Worm (Caenorhabditis elegans) whole organism, L4 larva: ENCODE results near the gene acl-6.
"Not testable (repeated sequence)": the region's sequence is repeated elsewhere in the genome, so short reads cannot be mapped to it uniquely, and the experiment has no call there.

ENCODE experiments used
- D1046.2 ChIP-seq: fragments of 200-800 bp; sonication (Bioruptor generic); IDR thresholded peaks from 2 replicates; pipeline ENCODE4 v1.3.6; 2022; ENCODE audit warnings: missing genetic modification characterization, missing compliant biosample characterization
- F37D6.2 ChIP-seq: sonication (generic microtip); optimal IDR thresholded peaks from 2 replicates; lab custom pipeline; 2016; ENCODE audit warnings: mild to moderate bottlenecking, missing genetic modification characterization, missing compliant biosample characterization
- T26A8.4 ChIP-seq: fragments of 200-800 bp; sonication (Bioruptor generic); IDR thresholded peaks from 2 replicates; pipeline ENCODE4 v1.3.6; 2022; ENCODE audit warnings: missing genetic modification characterization, missing compliant biosample characterization
- Y48G9A.11 ChIP-seq: fragments of 200-800 bp; sonication (Bioruptor generic); IDR thresholded peaks from 2 replicates; pipeline ENCODE4 v1.3.6; 2022; ENCODE audit warnings: missing genetic modification reagents, missing genetic modification characterization, missing compliant biosample characterization
- aha-1 ChIP-seq: fragments of 150-350 bp; peaks from one replicate; lab custom pipeline; 2014; ENCODE audit warnings: missing biosample characterization, missing genetic modification characterization
- aly-2 ChIP-seq: sonication (generic microtip); optimal IDR thresholded peaks from 2 replicates; lab custom pipeline; 2018; ENCODE audit warnings: missing biosample characterization, missing genetic modification characterization
- ama-1 ChIP-seq: fragments of 150-350 bp; optimal IDR thresholded peaks from 2 replicates; lab custom pipeline; 2014; ENCODE audit warnings: inconsistent platforms, mixed read lengths
- ceh-28 ChIP-seq: fragments of 150-350 bp; optimal IDR thresholded peaks from 2 replicates; lab custom pipeline; 2014; ENCODE audit warnings: missing biosample characterization, missing genetic modification reagents, missing genetic modification characterization
- ceh-44 ChIP-seq: fragments of 200-800 bp; sonication (Bioruptor generic); IDR thresholded peaks from 2 replicates; pipeline ENCODE4 v1.3.6; 2022; ENCODE audit warnings: missing genetic modification reagents, missing genetic modification characterization, missing compliant biosample characterization
- cey-2 ChIP-seq: sonication (generic microtip); optimal IDR thresholded peaks from 3 replicates; lab custom pipeline; 2017; ENCODE audit warnings: missing genetic modification characterization, mild to moderate bottlenecking, missing compliant biosample characterization, antibody characterized with exemption, borderline replicate concordance; ENCODE audit not compliant: insufficient read depth
- ctbp-1 ChIP-seq: fragments of 200-800 bp; sonication (Bioruptor generic); IDR thresholded peaks from 2 replicates; pipeline ENCODE4 v1.3.6; 2022; ENCODE audit warnings: missing genetic modification reagents, missing genetic modification characterization, missing compliant biosample characterization
- daf-16 ChIP-seq, 3 experiments: sonication (generic microtip); optimal IDR thresholded peaks; 2 replicates each; lab custom pipeline; 2016 to 2017; ENCODE audit warnings: missing genetic modification characterization in 3 of 3, missing genetic modification reagents in 3 of 3, mild to moderate bottlenecking in 2 of 3, missing compliant biosample characterization in 2 of 3, missing biosample characterization in 1 of 3, moderate library complexity in 1 of 3
- egl-27 ChIP-seq: sonication (generic microtip); optimal IDR thresholded peaks from 3 replicates; lab custom pipeline; 2017; ENCODE audit warnings: missing biosample characterization, missing genetic modification reagents, missing genetic modification characterization
- fkh-10 ChIP-seq: fragments of 150-350 bp; optimal IDR thresholded peaks from 2 replicates; lab custom pipeline; 2014; ENCODE audit warnings: missing biosample characterization, missing genetic modification reagents, missing genetic modification characterization
- jun-1 ChIP-seq: fragments of 150-350 bp; optimal IDR thresholded peaks from 2 replicates; lab custom pipeline; 2014; ENCODE audit warnings: missing biosample characterization, missing genetic modification reagents, missing genetic modification characterization
- lin-15B ChIP-seq: fragments of 150-350 bp; sonication (generic microtip); optimal IDR thresholded peaks from 3 replicates; lab custom pipeline; 2014; ENCODE audit warnings: missing biosample characterization, missing genetic modification characterization
- lin-29 ChIP-seq: fragments of 200-800 bp; sonication (Bioruptor generic); IDR thresholded peaks from 2 replicates; pipeline ENCODE4 v1.3.6; 2022; ENCODE audit warnings: missing genetic modification reagents, missing genetic modification characterization, missing compliant biosample characterization
- lsy-2 ChIP-seq, 2 experiments: fragments of 150-350 bp in 1 of 2; sonication (generic microtip) in 1 of 2; optimal IDR thresholded peaks; 2 replicates each; lab custom pipeline; 2014 to 2017; ENCODE audit warnings: missing biosample characterization in 2 of 2, missing genetic modification characterization in 2 of 2
- madf-5 ChIP-seq, 2 experiments: fragments of 200-800 bp; sonication (Bioruptor generic); IDR thresholded peaks; 2 replicates each; pipeline ENCODE4 v1.3.6; 2022; ENCODE audit warnings: missing compliant biosample characterization in 2 of 2, missing genetic modification characterization in 2 of 2
- mes-2 ChIP-seq: sonication (generic microtip); optimal IDR thresholded peaks from 2 replicates; lab custom pipeline; 2016; ENCODE audit warnings: missing genotype, mild to moderate bottlenecking, missing genetic modification characterization, missing compliant biosample characterization; ENCODE audit not compliant: poor library complexity, severe bottlenecking
- mxl-2 ChIP-seq: fragments of 200-800 bp; sonication (Bioruptor generic); conservative IDR thresholded peaks from 2 replicates; pipeline ENCODE4 v1.3.6; 2022; ENCODE audit warnings: missing genetic modification reagents, missing genetic modification characterization, missing compliant biosample characterization
- nhr-11 ChIP-seq: fragments of 150-350 bp; optimal IDR thresholded peaks from 2 replicates; lab custom pipeline; 2014; ENCODE audit warnings: missing biosample characterization, missing genetic modification characterization
- nhr-111 ChIP-seq: fragments of 200-800 bp; sonication (Bioruptor generic); optimal IDR thresholded peaks from 2 replicates; lab custom pipeline; 2018; ENCODE audit warnings: mild to moderate bottlenecking, missing genetic modification characterization, missing compliant biosample characterization
- nhr-42 ChIP-seq: fragments of 200-800 bp; sonication (Bioruptor generic); IDR thresholded peaks from 2 replicates; pipeline ENCODE4 v1.3.6; 2022; ENCODE audit warnings: missing genetic modification characterization, missing compliant biosample characterization
- rbr-2 ChIP-seq: sonication (generic microtip); optimal IDR thresholded peaks from 2 replicates; lab custom pipeline; 2016; ENCODE audit warnings: missing genotype, missing genetic modification characterization, missing compliant biosample characterization
- saeg-2 ChIP-seq: fragments of 200-800 bp; sonication (Bioruptor generic); IDR thresholded peaks from 2 replicates; pipeline ENCODE4 v1.3.6; 2022; ENCODE audit warnings: missing genetic modification reagents, missing genetic modification characterization, missing compliant biosample characterization
- skn-1 ChIP-seq: fragments of 150-350 bp; optimal IDR thresholded peaks from 2 replicates; lab custom pipeline; 2014; ENCODE audit warnings: missing biosample characterization, missing genetic modification characterization
- snpc-1.2 ChIP-seq: fragments of 200-800 bp; sonication (Bioruptor generic); IDR thresholded peaks from 2 replicates; pipeline ENCODE4 v1.3.6; 2022; ENCODE audit warnings: missing genetic modification reagents, missing genetic modification characterization, missing compliant biosample characterization
- snpc-4 ChIP-seq: fragments of 150-350 bp; optimal IDR thresholded peaks from 2 replicates; lab custom pipeline; 2014; ENCODE audit warnings: missing biosample characterization, missing genetic modification characterization
- spr-1 ChIP-seq: sonication (generic microtip); optimal IDR thresholded peaks from 2 replicates; lab custom pipeline; 2016; ENCODE audit warnings: mild to moderate bottlenecking, missing genetic modification characterization, missing compliant biosample characterization
- unc-130 ChIP-seq: sonication (generic microtip); optimal IDR thresholded peaks from 2 replicates; lab custom pipeline; 2016; ENCODE audit warnings: missing genetic modification reagents, missing genetic modification characterization, missing compliant biosample characterization
- zag-1 ChIP-seq: fragments of 150-350 bp; optimal IDR thresholded peaks from 2 replicates; lab custom pipeline; 2014; ENCODE audit warnings: missing biosample characterization, missing genetic modification characterization
- zfp-2 ChIP-seq: sonication (generic microtip); optimal IDR thresholded peaks from 2 replicates; lab custom pipeline; 2016; ENCODE audit warnings: mild to moderate bottlenecking, missing genetic modification characterization, missing compliant biosample characterization
- zip-11 ChIP-seq: fragments of 200-800 bp; sonication (Bioruptor generic); IDR thresholded peaks from 2 replicates; pipeline ENCODE4 v1.3.6; 2022; ENCODE audit warnings: missing genetic modification characterization, missing compliant biosample characterization

The acl-6 gene

DNA sequence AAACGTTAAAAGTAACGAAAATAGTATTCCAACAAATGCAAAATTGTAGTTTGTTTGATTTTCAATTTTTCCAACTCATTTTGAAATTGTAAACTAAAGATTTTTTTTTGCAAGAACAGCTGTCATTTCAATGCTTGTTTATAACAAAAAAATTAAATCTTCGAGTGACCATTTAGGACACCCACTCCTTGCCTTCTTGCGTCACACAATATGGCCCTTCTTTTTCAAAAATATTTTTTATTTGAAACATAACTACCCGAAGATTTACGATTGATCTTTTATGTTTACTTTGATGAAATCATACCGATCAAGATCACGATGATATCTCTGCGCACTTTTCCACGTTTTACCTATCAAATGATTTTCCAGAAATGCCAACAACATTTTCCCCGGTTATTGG, 26.6 kb downstream of the acl-6 start, which contains the start of gene ZC317.2:
Gene ZC317.2, plus strand, starts transcription at position 301 of the 400 bp plus-strand sequence.
- TF ChIP-seq ama-1 (lab: Kevin White, UChicago) = no peak
- TF ChIP-seq aha-1 (tag; lab: Kevin White, UChicago) = peak; percentile 53

DNA sequence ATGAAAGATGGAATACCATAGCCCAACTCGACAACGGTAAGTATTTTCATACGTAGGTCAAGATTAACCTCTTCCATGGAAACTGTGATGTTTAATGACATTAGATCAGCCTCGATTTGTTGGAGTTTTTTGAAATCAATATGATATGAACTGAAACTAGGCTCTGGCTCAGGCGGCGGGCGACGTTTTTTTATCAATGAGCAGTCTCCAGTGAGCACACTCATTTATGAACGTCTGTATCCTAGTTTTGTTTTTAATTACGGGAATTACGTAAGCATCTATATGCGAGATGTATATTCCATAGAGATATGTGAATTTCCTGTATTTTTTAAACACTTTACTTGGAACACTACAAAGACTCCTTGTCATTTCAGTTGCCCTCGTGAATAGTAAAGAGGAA, 29.7 kb downstream of the acl-6 start, which contains the start of gene srg-67:
Gene srg-67, minus strand, starts transcription at position 101 of the 400 bp plus-strand sequence.
- no peak for TF ChIP-seq spr-1 (tag; lab: Kevin White, UChicago)
- TF ChIP-seq ctbp-1 (GFP tag; lab: Robert Waterston, UW) = no peak
- no peak for TF ChIP-seq egl-27 (tag; lab: Kevin White, UChicago)
- TF ChIP-seq mxl-2 (GFP tag; lab: Robert Waterston, UW) = no peak
- TF ChIP-seq snpc-4 (tag; lab: Kevin White, UChicago) = no peak
- no peak for TF ChIP-seq T26A8.4 (GFP tag; lab: Robert Waterston, UW)
- no peak for TF ChIP-seq nhr-42 (GFP tag; lab: Robert Waterston, UW)
- no peak for TF ChIP-seq jun-1 (tag; lab: Kevin White, UChicago)
- no peak for TF ChIP-seq cey-2 (tag; lab: Kevin White, UChicago)
- TF ChIP-seq zip-11 = no peak
- TF ChIP-seq Y48G9A.11 (GFP tag; lab: Robert Waterston, UW) = no peak
- TF ChIP-seq ceh-44 (GFP tag; lab: Robert Waterston, UW) = no peak

DNA sequence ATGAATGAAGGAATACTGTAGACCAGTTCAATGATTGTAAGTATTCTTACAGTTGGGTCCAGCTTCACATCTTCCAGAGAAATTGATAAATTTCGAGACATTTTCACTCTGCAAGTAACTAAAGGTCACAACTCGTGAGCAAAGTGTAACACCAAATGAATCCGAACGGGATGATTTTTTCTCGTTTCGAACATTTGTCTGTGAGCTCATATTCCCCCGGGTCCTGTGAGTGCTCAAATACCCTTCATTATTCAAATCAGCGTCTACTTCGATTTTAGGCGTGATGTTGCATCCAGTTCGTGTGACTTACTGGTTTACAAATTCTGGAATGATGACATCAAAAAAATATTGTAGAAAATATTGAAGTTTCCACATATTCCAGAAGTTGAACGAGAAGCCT, 32.1 kb downstream of the acl-6 start, which contains the start of gene srg-68:
Gene srg-68, minus strand, starts transcription at position 101 of the 400 bp plus-strand sequence.
- TF ChIP-seq zfp-2 (tag; lab: Kevin White, UChicago) = no peak
- TF ChIP-seq F37D6.2 (tag; lab: Kevin White, UChicago) = no peak
- TF ChIP-seq mes-2 (tag; lab: Kevin White, UChicago) = no peak
- no peak for TF ChIP-seq unc-130 (GFP tag; lab: Kevin White, UChicago)
- TF ChIP-seq zag-1 (tag; lab: Kevin White, UChicago) = no peak
- TF ChIP-seq Y48G9A.11 (GFP tag; lab: Robert Waterston, UW) = no peak
- TF ChIP-seq fkh-10 (GFP tag; lab: Kevin White, UChicago) = no peak
- no peak for TF ChIP-seq lsy-2 (tag; optimal IDR thresholded peaks at IDR 0.05; lab: Kevin White, UChicago)
- no peak for TF ChIP-seq D1046.2 (GFP tag; lab: Robert Waterston, UW)
- TF ChIP-seq lin-29 (GFP tag; lab: Robert Waterston, UW) = no peak
- no peak for TF ChIP-seq madf-5 (GFP tag; IDR thresholded peaks at IDR 0.05; lab: Robert Waterston, UW)
- no peak for TF ChIP-seq rbr-2 (tag; lab: Kevin White, UChicago)
- no peak for TF ChIP-seq ceh-28 (tag; lab: Kevin White, UChicago)
- TF ChIP-seq nhr-111 (GFP tag; lab: Kevin White, UChicago) = no peak
- TF ChIP-seq nhr-11 (tag; lab: Kevin White, UChicago) = no peak
- TF ChIP-seq skn-1 (tag; lab: Kevin White, UChicago) = no peak

DNA sequence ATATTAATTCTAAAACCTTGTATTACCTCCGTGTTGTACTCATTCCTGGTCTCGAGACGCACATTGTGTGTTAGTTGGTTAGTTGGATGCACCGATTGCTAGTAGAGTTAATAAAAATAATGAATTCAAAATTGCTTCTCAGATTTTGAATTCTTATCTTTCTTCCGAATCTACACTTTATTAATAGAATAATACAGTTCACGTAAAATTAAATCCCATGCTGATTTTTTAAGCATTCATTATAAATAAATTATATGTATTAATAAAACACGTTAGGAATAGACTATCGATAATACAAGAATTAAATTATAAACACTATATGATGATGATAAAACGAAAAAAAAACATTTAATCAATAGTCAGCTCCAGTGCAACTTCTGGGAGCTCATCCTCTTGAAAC, 35.3 kb downstream of the acl-6 start, which contains the start of gene ZC317.6:
Gene ZC317.6, minus strand, starts transcription at position 101 of the 400 bp plus-strand sequence.
- not testable (repeated sequence) for TF ChIP-seq saeg-2; snpc-1.2; spr-1 (tag; lab: Kevin White, UChicago)

DNA sequence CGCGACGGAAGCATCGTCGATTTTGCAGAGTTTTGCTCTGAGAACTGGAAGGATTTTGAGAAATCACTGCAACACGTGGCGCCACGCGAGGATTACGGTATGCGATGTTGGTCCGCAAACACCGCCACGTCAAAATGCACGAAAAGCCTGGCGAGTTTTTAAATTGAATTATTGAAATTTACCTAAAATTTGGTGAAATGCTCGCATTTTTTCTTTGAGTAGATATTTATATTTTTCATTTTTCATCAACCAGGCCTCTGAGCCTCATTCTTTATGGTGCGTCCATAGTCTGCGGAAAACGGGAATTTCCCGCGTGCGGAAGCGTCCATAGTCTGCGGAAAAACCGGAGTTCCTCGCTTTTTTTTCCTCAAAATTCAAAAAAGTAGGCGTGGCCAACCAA, 37.7 kb downstream of the acl-6 start, which contains the start of gene ZC317.7:
Gene ZC317.7, minus strand, starts transcription at position 101 of the 400 bp plus-strand sequence.
- not testable (repeated sequence) for TF ChIP-seq lin-15B (tag; lab: Kevin White, UChicago); daf-16 (GFP tag; optimal IDR thresholded peaks at IDR 0.05; lab: Kevin White, UChicago); daf-16 (tag; optimal IDR thresholded peaks at IDR 0.05; lab: Kevin White, UChicago); aly-2 (tag; lab: Kevin White, UChicago)
